Worm (Caenorhabditis elegans): ENCODE results near the gene Y79H2A.3.

Gene Y79H2A.3

DNA sequence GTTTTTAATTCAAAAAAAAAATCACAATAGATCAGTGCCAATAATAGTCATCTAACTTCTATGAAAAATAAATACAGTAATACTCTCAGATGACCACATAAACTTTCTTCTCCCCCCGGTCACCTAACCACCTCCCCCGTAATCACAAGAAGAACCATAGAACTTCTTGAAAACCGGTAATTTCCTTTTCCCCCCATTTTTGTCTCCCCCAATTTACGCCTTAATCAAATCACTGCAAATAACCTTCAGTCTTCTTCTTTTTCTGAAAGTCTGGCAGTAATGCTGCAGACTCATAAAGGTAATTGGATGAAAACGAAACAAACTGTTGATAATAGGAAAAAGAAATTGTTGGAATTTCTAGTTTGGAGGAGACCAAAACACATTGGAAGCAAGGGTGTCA lies 37.6 kb downstream of the Y79H2A.3 start:
- TF ChIP-seq ZK546.5 (tag; optimal IDR thresholded peaks at IDR 0.05) (no peak), elt-1 (tag; optimal IDR thresholded peaks at IDR 0.05) (no peak), aly-2 (tag; optimal IDR thresholded peaks at IDR 0.05) (no peak), lsy-12 (tag; optimal IDR thresholded peaks at IDR 0.05) (no peak), pqm-1 (tag; optimal IDR thresholded peaks at IDR 0.05) (no peak), R02D3.7 (tag; optimal IDR thresholded peaks at IDR 0.05) (no peak), fkh-10 (GFP tag; optimal IDR thresholded peaks at IDR 0.05) (no peak), fkh-2 (tag; optimal IDR thresholded peaks at IDR 0.05) (no peak), unc-62 (GFP tag; optimal IDR thresholded peaks at IDR 0.05) (no peak), nhr-77 (tag; optimal IDR thresholded peaks at IDR 0.05) (no peak), hmg-11 (tag; optimal IDR thresholded peaks at IDR 0.05) (no peak), nhr-237 (tag; optimal IDR thresholded peaks at IDR 0.05) (no peak), nhr-12 (tag; optimal IDR thresholded peaks at IDR 0.05) (no peak), nhr-28 (tag; optimal IDR thresholded peaks at IDR 0.05) (no peak), nhr-67 (tag; optimal IDR thresholded peaks at IDR 0.05) (no peak), fos-1 (tag; optimal IDR thresholded peaks at IDR 0.05) (no peak), nhr-76 (tag; optimal IDR thresholded peaks at IDR 0.05) (no peak), skn-1 (tag; optimal IDR thresholded peaks at IDR 0.05) (no peak)

DNA sequence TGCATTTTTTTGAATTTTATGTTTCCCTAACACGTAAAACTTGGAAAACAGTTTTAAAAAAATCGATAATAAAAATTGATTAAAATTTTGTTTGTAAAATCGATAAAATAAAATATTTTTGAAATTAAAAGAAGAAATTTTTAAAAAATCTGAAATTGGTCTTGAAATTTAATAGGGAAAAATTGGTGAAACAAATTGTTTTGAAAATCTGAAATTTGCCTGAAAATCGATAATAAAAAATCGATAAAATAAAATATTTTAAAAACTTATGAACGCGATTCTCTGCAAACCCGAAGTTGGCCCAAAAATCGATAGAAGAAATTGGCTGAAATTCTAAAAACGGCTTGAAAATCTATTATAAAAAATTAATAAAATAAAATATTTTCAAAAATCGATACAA lies 38.4 kb downstream of the Y79H2A.3 start:
- TF ChIP-seq nhr-67 (tag; optimal IDR thresholded peaks at IDR 0.05), result no peak
- no peak for TF ChIP-seq mdl-1 (tag; optimal IDR thresholded peaks at IDR 0.05)
- peak; percentile 56 for TF ChIP-seq ceh-28 (tag; optimal IDR thresholded peaks at IDR 0.05)

DNA sequence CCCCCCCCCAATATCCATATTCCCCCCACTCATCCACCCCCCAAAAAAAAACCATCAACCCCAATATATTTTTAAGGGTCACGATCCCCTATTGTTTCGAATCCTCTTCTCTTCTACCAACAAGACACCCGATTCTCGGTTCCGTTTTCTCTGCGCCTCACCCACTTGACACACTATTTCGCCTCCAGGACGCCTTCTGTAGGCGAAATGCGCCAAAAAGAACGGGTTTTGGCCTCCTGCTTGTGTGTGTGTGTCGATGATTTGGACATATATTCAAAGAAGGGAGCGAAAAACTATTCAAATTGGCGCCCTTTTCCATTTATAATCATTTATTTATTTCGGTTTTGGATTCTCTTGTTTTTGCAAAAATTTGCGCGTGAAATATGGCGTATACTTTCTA lies 39.1 kb downstream of the Y79H2A.3 start:
- no peak for TF ChIP-seq nhr-28 (tag; optimal IDR thresholded peaks at IDR 0.05)
- peak; percentile 52 for TF ChIP-seq nhr-23 (tag; optimal IDR thresholded peaks at IDR 0.05)
- no peak for TF ChIP-seq nfya-1 (tag; optimal IDR thresholded peaks at IDR 0.05; ENCODE audit: insufficient read depth)
- no peak for TF ChIP-seq ceh-82 (tag; optimal IDR thresholded peaks at IDR 0.05)
- TF ChIP-seq hmg-11 (tag; optimal IDR thresholded peaks at IDR 0.05), result peak; percentile 6
- TF ChIP-seq pha-4 (tag; optimal IDR thresholded peaks at IDR 0.05), result no peak
- TF ChIP-seq nhr-11 (tag; optimal IDR thresholded peaks at IDR 0.05), result no peak
- TF ChIP-seq ztf-11 (tag; optimal IDR thresholded peaks at IDR 0.05), result no peak
- peak; percentile 69 for TF ChIP-seq nhr-25 (tag; optimal IDR thresholded peaks at IDR 0.05)

DNA sequence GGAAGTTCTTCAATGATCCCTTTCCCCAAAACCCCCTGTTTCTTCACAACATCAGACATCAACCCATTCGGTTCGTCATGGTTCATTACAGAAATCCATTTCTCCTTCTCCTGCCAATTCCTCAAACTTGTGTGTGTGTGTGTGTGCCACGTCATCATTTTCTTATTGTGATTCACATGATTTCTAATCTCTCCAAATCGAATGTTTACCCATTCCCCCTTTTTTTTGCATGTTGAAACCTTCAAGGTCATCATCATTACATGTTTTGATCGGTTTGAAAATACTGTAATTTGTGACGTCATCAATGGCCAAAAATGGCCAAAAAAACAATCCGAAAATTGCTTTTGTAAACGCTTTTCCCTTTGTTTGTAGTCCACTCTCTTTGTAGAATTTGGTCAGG lies 42.3 kb downstream of the Y79H2A.3 start:
- TF ChIP-seq skn-1 (tag; optimal IDR thresholded peaks at IDR 0.05), result no peak
- TF ChIP-seq jun-1 (tag; optimal IDR thresholded peaks at IDR 0.05), result no peak
- no peak for TF ChIP-seq sea-2 (GFP tag; optimal IDR thresholded peaks at IDR 0.05)
- no peak for TF ChIP-seq fos-1 (tag; optimal IDR thresholded peaks at IDR 0.05)
- TF ChIP-seq R02D3.7 (tag; optimal IDR thresholded peaks at IDR 0.05), result no peak
- TF ChIP-seq nhr-25 (tag; optimal IDR thresholded peaks at IDR 0.05), result peak; percentile 64
- TF ChIP-seq nhr-28 (tag; optimal IDR thresholded peaks at IDR 0.05), result no peak
- TF ChIP-seq ZK546.5 (tag; optimal IDR thresholded peaks at IDR 0.05), result no peak
- TF ChIP-seq lin-15B (tag; optimal IDR thresholded peaks at IDR 0.05), result no peak
- TF ChIP-seq egl-5 (tag; optimal IDR thresholded peaks at IDR 0.05), result peak; percentile 53
- TF ChIP-seq unc-39 (tag; optimal IDR thresholded peaks at IDR 0.05), result no peak
- TF ChIP-seq eor-1 (tag; optimal IDR thresholded peaks at IDR 0.05), result no peak
- TF ChIP-seq pha-4 (tag; optimal IDR thresholded peaks at IDR 0.05), result peak; percentile 10
- TF ChIP-seq nhr-43 (tag; optimal IDR thresholded peaks at IDR 0.05; ENCODE audit: poor library complexity, severe bottlenecking), result no peak
- TF ChIP-seq daf-12 (tag; optimal IDR thresholded peaks at IDR 0.05), result no peak

DNA sequence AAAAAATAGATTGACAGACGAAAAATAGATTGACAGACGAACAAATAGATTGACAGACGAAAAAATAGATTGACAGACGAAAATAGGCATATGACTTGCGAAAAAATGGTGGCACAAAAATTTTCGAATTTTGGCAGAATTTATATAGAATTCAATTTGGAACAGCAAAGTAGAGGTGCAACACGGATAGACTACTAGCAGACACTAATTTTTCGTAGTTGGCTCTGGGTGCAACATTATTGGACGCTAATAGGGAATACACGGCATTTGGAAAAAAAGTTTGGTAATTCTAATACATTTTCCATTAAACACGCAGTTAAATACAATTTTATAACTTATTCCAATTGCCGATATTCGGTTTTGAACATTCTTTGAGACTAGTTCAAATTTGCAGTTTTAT lies 42.8 kb downstream of the Y79H2A.3 start:
- no peak for TF ChIP-seq skn-1 (tag; optimal IDR thresholded peaks at IDR 0.05)
- TF ChIP-seq zag-1 (tag; optimal IDR thresholded peaks at IDR 0.05), result no peak
- no peak for TF ChIP-seq ama-1 (optimal IDR thresholded peaks at IDR 0.05)
- no peak for TF ChIP-seq lin-15B (tag; optimal IDR thresholded peaks at IDR 0.05)
- no peak for TF ChIP-seq nhr-25 (tag; optimal IDR thresholded peaks at IDR 0.05)
- TF ChIP-seq egl-5 (tag; optimal IDR thresholded peaks at IDR 0.05), result no peak
- TF ChIP-seq lsy-12 (tag; optimal IDR thresholded peaks at IDR 0.05), result no peak
- TF ChIP-seq nfya-1 (tag; optimal IDR thresholded peaks at IDR 0.05; ENCODE audit: insufficient read depth), result no peak
- no peak for TF ChIP-seq sea-2 (GFP tag; optimal IDR thresholded peaks at IDR 0.05)
- TF ChIP-seq snpc-4 (tag; optimal IDR thresholded peaks at IDR 0.05), result no peak
- no peak for TF ChIP-seq nhr-237 (tag; optimal IDR thresholded peaks at IDR 0.05)

All from whole organism, L3 larva.